Worm (Caenorhabditis elegans) whole organism, L4/young adult: ENCODE measurements around the gene F49E8.8.

Experiments used
- W03F9.2 ChIP-seq: fragments of 150-350 bp; optimal IDR thresholded peaks from 2 replicates; lab custom pipeline; 2014; ENCODE audit warnings: missing biosample characterization, missing genetic modification characterization
- dao-5 ChIP-seq: sonication (generic microtip); optimal IDR thresholded peaks from 2 replicates; lab custom pipeline; 2016; ENCODE audit warnings: missing genotype, missing genetic modification characterization, moderate library complexity, missing compliant biosample characterization
- him-1 ChIP-seq: sonication (generic microtip); optimal IDR thresholded peaks from 2 replicates; lab custom pipeline; 2016; ENCODE audit warnings: missing genotype, missing genetic modification reagents, missing genetic modification characterization, missing compliant biosample characterization

Gene F49E8.8

ce11 chrIV:7532360-7532759 is 24.1 kb upstream of the F49E8.8 start, which contains the start of gene R05G6.1:
Gene R05G6.1, plus strand, starts transcription at chrIV:7532660.
- TF ChIP-seq W03F9.2 (tag; lab: Kevin White, UChicago): no peak
- no peak for TF ChIP-seq dao-5 (tag; lab: Kevin White, UChicago)
- TF ChIP-seq him-1 (tag; lab: Kevin White, UChicago): no peak

ce11 chrIV:7542485-7543001 is 13.9 kb upstream of the F49E8.8 start, which contains the start of gene R05G6.10:
Gene R05G6.10, minus strand, starts transcription at chrIV:7542535.
- TF ChIP-seq W03F9.2 (tag; lab: Kevin White, UChicago) (no peak), him-1 (tag; lab: Kevin White, UChicago) (no peak), dao-5 (tag; lab: Kevin White, UChicago) (no peak)

- TF ChIP-seq W03F9.2 (tag; lab: Kevin White, UChicago) (no peak), dao-5 (tag; lab: Kevin White, UChicago) (no peak), him-1 (tag; lab: Kevin White, UChicago) (no peak)
Observed at ce11 chrIV:7543662-7544061, 12.8 kb upstream of the F49E8.8 start.

ce11 chrIV:7547843-7548578 is 8.4 kb upstream of the F49E8.8 start, which contains the start of the genes cdd-2 and oef-1:
Gene cdd-2, minus strand, starts transcription at chrIV:7547893.
Gene oef-1, plus strand, starts transcription at chrIV:7548417.
- TF ChIP-seq W03F9.2 (tag; lab: Kevin White, UChicago): no peak

- peak; percentile 9 for TF ChIP-seq W03F9.2 (tag; lab: Kevin White, UChicago)
- TF ChIP-seq him-1 (tag; lab: Kevin White, UChicago): no peak
Observed at ce11 chrIV:7549844-7550243, 6.6 kb upstream of the F49E8.8 start.

- TF ChIP-seq W03F9.2 (tag; lab: Kevin White, UChicago) (no peak), dao-5 (tag; lab: Kevin White, UChicago) (no peak), him-1 (tag; lab: Kevin White, UChicago) (no peak)
Observed at ce11 chrIV:7550445-7550844, 6.0 kb upstream of the F49E8.8 start, which contains the start of gene pam-1. Gene pam-1, minus strand, starts transcription at chrIV:7550812.

- no peak for TF ChIP-seq him-1 (tag; lab: Kevin White, UChicago)
- TF ChIP-seq dao-5 (tag; lab: Kevin White, UChicago): no peak
- TF ChIP-seq W03F9.2 (tag; lab: Kevin White, UChicago): no peak
Observed at ce11 chrIV:7551254-7551653, 5.2 kb upstream of the F49E8.8 start.

- TF ChIP-seq dao-5 (tag; lab: Kevin White, UChicago) (no peak), W03F9.2 (tag; lab: Kevin White, UChicago) (no peak), him-1 (tag; lab: Kevin White, UChicago) (no peak)
Observed at ce11 chrIV:7552100-7552499, 4.3 kb upstream of the F49E8.8 start.

- TF ChIP-seq dao-5 (tag; lab: Kevin White, UChicago): no peak
- TF ChIP-seq him-1 (tag; lab: Kevin White, UChicago): no peak
- peak; percentile 52 for TF ChIP-seq W03F9.2 (tag; lab: Kevin White, UChicago)
Observed at ce11 chrIV:7552958-7553553, 3.4 kb upstream of the F49E8.8 start, which contains the start of gene dif-1. Gene dif-1, minus strand, starts transcription at chrIV:7553008.

ce11 chrIV:7554351-7554750 is 2.1 kb upstream of the F49E8.8 start, which contains the start of gene F49E8.6:
Gene F49E8.6, minus strand, starts transcription at chrIV:7554667.
- no peak for TF ChIP-seq him-1 (tag; lab: Kevin White, UChicago)
- TF ChIP-seq dao-5 (tag; lab: Kevin White, UChicago): no peak
- no peak for TF ChIP-seq W03F9.2 (tag; lab: Kevin White, UChicago)

- TF ChIP-seq W03F9.2 (tag; lab: Kevin White, UChicago) (no peak), him-1 (tag; lab: Kevin White, UChicago) (no peak), dao-5 (tag; lab: Kevin White, UChicago) (no peak)
Observed at ce11 chrIV:7558653-7559052, 2.2 kb downstream of the F49E8.8 start.

ce11 chrIV:7559237-7559636 is 2.8 kb downstream of the F49E8.8 start:
- TF ChIP-seq dao-5 (tag; lab: Kevin White, UChicago) (no peak), W03F9.2 (tag; lab: Kevin White, UChicago) (no peak), him-1 (tag; lab: Kevin White, UChicago) (no peak)

- TF ChIP-seq him-1 (tag; lab: Kevin White, UChicago) (no peak), W03F9.2 (tag; lab: Kevin White, UChicago) (peak; percentile 27)
Observed at ce11 chrIV:7561614-7562142, 5.2 kb downstream of the F49E8.8 start, which contains the start of gene ima-3. Gene ima-3, minus strand, starts transcription at chrIV:7561664.
